Worm (Caenorhabditis elegans) whole organism, young adult: ENCODE measurements around the gene F42H10.2.

Experiments
- C06A6.2 ChIP-seq: fragments of 200-800 bp; sonication (Bioruptor generic); conservative IDR thresholded peaks from 2 replicates; pipeline ENCODE4 v1.3.6; 2022; ENCODE audit warnings: missing genetic modification characterization, missing compliant biosample characterization
- C17E4.6 ChIP-seq: fragments of 200-800 bp; sonication (Bioruptor generic); IDR thresholded peaks from 2 replicates; pipeline ENCODE4 v1.3.6; 2022; ENCODE audit warnings: missing genetic modification reagents, missing genetic modification characterization, missing compliant biosample characterization
- F33H1.4 ChIP-seq: fragments of 200-800 bp; sonication (Bioruptor generic); IDR thresholded peaks from 2 replicates; pipeline ENCODE4 v1.3.6; 2022; ENCODE audit warnings: missing genetic modification reagents, missing genetic modification characterization, missing compliant biosample characterization
- F39B2.1 ChIP-seq: fragments of 200-800 bp; sonication (Bioruptor generic); IDR thresholded peaks from 2 replicates; pipeline ENCODE4 v1.3.6; 2022; ENCODE audit warnings: missing genetic modification reagents, missing genetic modification characterization, missing compliant biosample characterization
- F52B5.7 ChIP-seq: sonication (generic microtip); optimal IDR thresholded peaks from 2 replicates; lab custom pipeline; 2016; ENCODE audit warnings: mild to moderate bottlenecking, missing genetic modification characterization, missing compliant biosample characterization
- F55B11.4 ChIP-seq: sonication (generic microtip); optimal IDR thresholded peaks from 2 replicates; lab custom pipeline; 2016; ENCODE audit warnings: missing compliant biosample characterization, missing genetic modification characterization, borderline replicate concordance; ENCODE audit not compliant: insufficient read depth
- K12H6.12 ChIP-seq: fragments of 200-800 bp; sonication (Bioruptor generic); optimal IDR thresholded peaks from 2 replicates; lab custom pipeline; 2018; ENCODE audit warnings: mild to moderate bottlenecking, missing genetic modification characterization, missing compliant biosample characterization
- T07F8.4 ChIP-seq: sonication (generic microtip); optimal IDR thresholded peaks from 2 replicates; lab custom pipeline; 2016; ENCODE audit warnings: mild to moderate bottlenecking, missing genetic modification characterization, moderate library complexity, missing compliant biosample characterization
- Y95B8A.8 ChIP-seq: fragments of 200-800 bp; sonication (Bioruptor generic); IDR thresholded peaks from 2 replicates; pipeline ENCODE4 v1.3.6; 2022; ENCODE audit warnings: missing genetic modification reagents, missing genetic modification characterization, missing compliant biosample characterization
- ama-1 ChIP-seq, 3 experiments: fragments of 150-350 bp in 1 of 3; sonication (generic microtip) in 2 of 3; optimal IDR thresholded peaks; 2 replicates each; lab custom pipeline; 2014 to 2018; ENCODE audit warnings: missing biosample characterization in 2 of 3, missing genetic modification characterization in 2 of 3, missing genetic modification reagents in 2 of 3
- atf-7 ChIP-seq: sonication (generic microtip); optimal IDR thresholded peaks from 2 replicates; lab custom pipeline; 2017; ENCODE audit warnings: mild to moderate bottlenecking, missing genetic modification characterization, missing compliant biosample characterization
- attf-5 ChIP-seq: fragments of 200-800 bp; sonication (Bioruptor generic); optimal IDR thresholded peaks from 2 replicates; lab custom pipeline; 2018; ENCODE audit warnings: mild to moderate bottlenecking, missing genetic modification characterization, missing compliant biosample characterization
- attf-6 ChIP-seq: fragments of 200-800 bp; sonication (Bioruptor generic); IDR thresholded peaks from 2 replicates; pipeline ENCODE4 v1.3.6; 2022; ENCODE audit warnings: missing genetic modification reagents, missing genetic modification characterization, missing compliant biosample characterization
- bed-1 ChIP-seq: fragments of 200-800 bp; sonication (Bioruptor generic); IDR thresholded peaks from 2 replicates; pipeline ENCODE4 v1.3.6; 2022; ENCODE audit warnings: missing genetic modification reagents, missing genetic modification characterization, missing compliant biosample characterization
- bed-2 ChIP-seq: fragments of 200-800 bp; sonication (Bioruptor generic); IDR thresholded peaks from 2 replicates; pipeline ENCODE4 v1.3.6; 2022; ENCODE audit warnings: missing genetic modification reagents, missing genetic modification characterization, missing compliant biosample characterization
- cebp-2 ChIP-seq: fragments of 200-800 bp; sonication (Bioruptor generic); IDR thresholded peaks from 2 replicates; pipeline ENCODE4 v1.3.6; 2022; ENCODE audit warnings: missing genetic modification characterization, missing compliant biosample characterization
- ceh-27 ChIP-seq: fragments of 200-800 bp; sonication (Bioruptor generic); optimal IDR thresholded peaks from 2 replicates; lab custom pipeline; 2018; ENCODE audit warnings: mild to moderate bottlenecking, missing genetic modification characterization, moderate library complexity, missing compliant biosample characterization
- ceh-40 ChIP-seq: fragments of 200-800 bp; sonication (Bioruptor generic); IDR thresholded peaks from 2 replicates; pipeline ENCODE4 v1.3.6; 2022; ENCODE audit warnings: missing genetic modification characterization, missing compliant biosample characterization
- ceh-58 ChIP-seq: fragments of 200-800 bp; sonication (Bioruptor generic); IDR thresholded peaks from 2 replicates; pipeline ENCODE4 v1.3.6; 2022; ENCODE audit warnings: missing genetic modification characterization, missing compliant biosample characterization
- chd-7 ChIP-seq: sonication (generic microtip); optimal IDR thresholded peaks from 2 replicates; lab custom pipeline; 2016; ENCODE audit warnings: mild to moderate bottlenecking, missing genetic modification characterization, moderate library complexity, missing compliant biosample characterization
- die-1 ChIP-seq: sonication (generic microtip); optimal IDR thresholded peaks from 2 replicates; lab custom pipeline; 2016; ENCODE audit warnings: missing genotype, mild to moderate bottlenecking, missing genetic modification characterization, missing compliant biosample characterization
- dox-1 ChIP-seq: fragments of 200-800 bp; sonication (Bioruptor generic); IDR thresholded peaks from 2 replicates; pipeline ENCODE4 v1.3.6; 2022; ENCODE audit warnings: missing genetic modification reagents, missing genetic modification characterization, missing compliant biosample characterization
- ekl-4 ChIP-seq: fragments of 200-800 bp; sonication (Bioruptor generic); IDR thresholded peaks from 2 replicates; pipeline ENCODE4 v1.3.6; 2022; ENCODE audit warnings: missing genetic modification reagents, missing genetic modification characterization, missing compliant biosample characterization
- fkh-3 ChIP-seq: sonication (generic microtip); optimal IDR thresholded peaks from 2 replicates; lab custom pipeline; 2016; ENCODE audit warnings: mild to moderate bottlenecking, missing genetic modification characterization, missing compliant biosample characterization
- him-1 ChIP-seq: sonication (generic microtip); optimal IDR thresholded peaks from 2 replicates; lab custom pipeline; 2016; ENCODE audit warnings: missing genotype, missing genetic modification reagents, missing genetic modification characterization, missing compliant biosample characterization
- hlh-12 ChIP-seq: sonication (generic microtip); optimal IDR thresholded peaks from 2 replicates; lab custom pipeline; 2016; ENCODE audit warnings: missing genetic modification characterization, missing compliant biosample characterization
- hlh-26 ChIP-seq: fragments of 200-800 bp; sonication (Bioruptor generic); conservative IDR thresholded peaks from 2 replicates; pipeline ENCODE4 v1.3.6; 2022; ENCODE audit warnings: missing genetic modification reagents, missing genetic modification characterization, missing compliant biosample characterization
- lag-1 ChIP-seq: fragments of 200-800 bp; sonication (Bioruptor generic); IDR thresholded peaks from 2 replicates; pipeline ENCODE4 v1.3.6; 2022; ENCODE audit warnings: missing genetic modification reagents, missing genetic modification characterization, missing compliant biosample characterization
- lin-35 ChIP-seq, 3 experiments: fragments of 150-350 bp in 2 of 3; sonication (generic microtip) in 1 of 3; optimal IDR thresholded peaks; 2 replicates each; lab custom pipeline; 2014 to 2018; ENCODE audit warnings: missing biosample characterization in 3 of 3, missing genetic modification characterization in 3 of 3, missing genetic modification reagents in 3 of 3
- lin-40 ChIP-seq: sonication (generic microtip); optimal IDR thresholded peaks from 2 replicates; lab custom pipeline; 2016; ENCODE audit warnings: missing genetic modification characterization, mild to moderate bottlenecking, missing compliant biosample characterization, missing genotype, missing genetic modification reagents
- lir-1 ChIP-seq: fragments of 200-800 bp; sonication (Bioruptor generic); conservative IDR thresholded peaks from 2 replicates; pipeline ENCODE4 v1.3.6; 2022; ENCODE audit warnings: missing genetic modification reagents, missing genetic modification characterization, missing compliant biosample characterization
- lsl-1 ChIP-seq: fragments of 200-800 bp; sonication (Bioruptor generic); optimal IDR thresholded peaks from 2 replicates; lab custom pipeline; 2018; ENCODE audit warnings: mild to moderate bottlenecking, missing genetic modification characterization, moderate library complexity, missing compliant biosample characterization
- madf-10 ChIP-seq: sonication (generic microtip); optimal IDR thresholded peaks from 2 replicates; lab custom pipeline; 2016; ENCODE audit warnings: mild to moderate bottlenecking, missing genetic modification characterization, missing compliant biosample characterization
- madf-6 ChIP-seq: fragments of 200-800 bp; sonication (Bioruptor generic); IDR thresholded peaks from 2 replicates; pipeline ENCODE4 v1.3.6; 2022; ENCODE audit warnings: missing genetic modification reagents, missing genetic modification characterization, missing compliant biosample characterization
- mes-4 ChIP-seq: sonication (generic microtip); optimal IDR thresholded peaks from 2 replicates; lab custom pipeline; 2016; ENCODE audit warnings: missing genotype, missing genetic modification characterization, missing compliant biosample characterization
- mxl-1 ChIP-seq: sonication (generic microtip); optimal IDR thresholded peaks from 2 replicates; lab custom pipeline; 2016; ENCODE audit warnings: missing genetic modification characterization, missing compliant biosample characterization
- nhr-27 ChIP-seq: fragments of 200-800 bp; sonication (Bioruptor generic); optimal IDR thresholded peaks from 2 replicates; lab custom pipeline; 2018; ENCODE audit warnings: mild to moderate bottlenecking, missing genetic modification characterization, moderate library complexity, missing compliant biosample characterization
- nhr-90 ChIP-seq: sonication (generic microtip); optimal IDR thresholded peaks from 2 replicates; lab custom pipeline; 2016; ENCODE audit warnings: missing genotype, mild to moderate bottlenecking, missing genetic modification characterization, missing compliant biosample characterization
- repo-1 ChIP-seq: sonication (generic microtip); optimal IDR thresholded peaks from 2 replicates; lab custom pipeline; 2017; ENCODE audit warnings: mild to moderate bottlenecking, missing genetic modification characterization, missing compliant biosample characterization
- sdz-38 ChIP-seq: sonication (generic microtip); optimal IDR thresholded peaks from 2 replicates; lab custom pipeline; 2016; ENCODE audit warnings: missing genotype, missing genetic modification characterization, missing compliant biosample characterization
- sea-2 ChIP-seq: fragments of 200-800 bp; sonication (Bioruptor generic); IDR thresholded peaks from 2 replicates; pipeline ENCODE4 v1.3.6; 2022; ENCODE audit warnings: missing genetic modification characterization, missing compliant biosample characterization
- snpc-1.1 ChIP-seq: sonication (generic microtip); optimal IDR thresholded peaks from 2 replicates; lab custom pipeline; 2017; ENCODE audit warnings: missing genetic modification characterization, mild to moderate bottlenecking, missing compliant biosample characterization, antibody characterized with exemption, moderate library complexity, missing genotype, missing genetic modification reagents; ENCODE audit not compliant: insufficient read depth
- tlf-1 ChIP-seq: fragments of 200-800 bp; sonication (Bioruptor generic); optimal IDR thresholded peaks from 2 replicates; lab custom pipeline; 2018; ENCODE audit warnings: mild to moderate bottlenecking, missing genetic modification characterization, missing compliant biosample characterization
- unc-130 ChIP-seq: sonication (generic microtip); optimal IDR thresholded peaks from 2 replicates; lab custom pipeline; 2016; ENCODE audit warnings: missing genetic modification reagents, missing genetic modification characterization, missing compliant biosample characterization
- unc-62 ChIP-seq: fragments of 150-350 bp; optimal IDR thresholded peaks from 2 replicates; lab custom pipeline; 2014; ENCODE audit warnings: missing biosample characterization, missing genetic modification reagents, missing genetic modification characterization
- zfh-2 ChIP-seq: fragments of 200-800 bp; sonication (Bioruptor generic); conservative IDR thresholded peaks from 2 replicates; pipeline ENCODE4 v1.3.6; 2022; ENCODE audit warnings: missing genetic modification reagents, missing genetic modification characterization, missing compliant biosample characterization
- ztf-18 ChIP-seq: sonication (generic microtip); optimal IDR thresholded peaks from 2 replicates; lab custom pipeline; 2016; ENCODE audit warnings: missing genotype, mild to moderate bottlenecking, missing genetic modification characterization, missing compliant biosample characterization
- ztf-26 ChIP-seq: sonication (generic microtip); optimal IDR thresholded peaks from 2 replicates; lab custom pipeline; 2017; ENCODE audit warnings: missing genetic modification characterization, missing compliant biosample characterization

The F42H10.2 gene

DNA sequence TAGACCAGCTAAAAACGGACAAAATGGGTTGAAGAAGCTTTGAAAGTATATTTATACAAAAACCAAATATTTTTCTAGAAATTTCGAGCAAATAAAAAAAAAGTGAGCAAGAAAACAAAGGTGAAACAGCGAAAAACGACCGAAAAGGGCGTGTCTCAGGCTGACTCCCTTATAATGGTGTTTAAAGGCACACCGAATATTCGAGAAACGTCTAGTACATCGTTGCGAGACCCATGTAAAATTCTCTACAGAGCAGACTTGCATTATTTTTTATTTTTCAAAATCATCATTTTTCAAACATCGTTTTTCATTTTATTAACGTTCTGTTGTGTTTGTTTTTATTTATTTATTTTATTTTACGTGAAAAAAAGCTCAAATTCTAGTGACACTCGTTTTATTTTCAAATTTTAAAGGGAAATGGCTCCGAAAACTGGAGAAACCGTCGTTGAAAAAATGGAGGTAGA lies 43.4 kb upstream of the F42H10.2 start, which contains the start of gene rpn-3 (continued):
- TF ChIP-seq lag-1 (GFP tag; lab: Robert Waterston, UW) (no peak), madf-10 (tag; lab: Kevin White, UChicago) (peak; percentile 86), attf-6 (peak; percentile 48; the same call in 1 of the 2 replicates), dox-1 (GFP tag; lab: Robert Waterston, UW) (peak; percentile 84), F33H1.4 (GFP tag; lab: Robert Waterston, UW) (peak; percentile 100), ztf-26 (peak; percentile 78), chd-7 (tag; lab: Kevin White, UChicago) (peak; percentile 49), C17E4.6 (peak; percentile 89; the same call in 1 of the 2 replicates), atf-7 (peak; percentile 89), him-1 (tag; lab: Kevin White, UChicago) (no peak), bed-1 (GFP tag; lab: Robert Waterston, UW) (no peak), F55B11.4 (tag; lab: Kevin White, UChicago) (no peak), Y95B8A.8 (GFP tag; lab: Robert Waterston, UW) (peak; percentile 75; the same call in 1 of the 2 replicates), fkh-3 (no peak), hlh-26 (GFP tag; lab: Robert Waterston, UW) (no peak), ekl-4 (GFP tag; lab: Robert Waterston, UW) (peak; percentile 98), nhr-27 (tag; lab: Kevin White, UChicago) (no peak), ztf-18 (no peak), ceh-40 (GFP tag; lab: Robert Waterston, UW) (no peak), sea-2 (GFP tag; lab: Robert Waterston, UW) (no peak), hlh-12 (tag; lab: Kevin White, UChicago) (no peak), unc-130 (peak; percentile 49), cebp-2 (GFP tag; lab: Robert Waterston, UW) (no peak), T07F8.4 (no peak), F52B5.7 (tag; lab: Kevin White, UChicago) (no peak), sdz-38 (tag; lab: Kevin White, UChicago) (no peak), zfh-2 (GFP tag; lab: Robert Waterston, UW) (no peak), ceh-58 (GFP tag; lab: Robert Waterston, UW) (no peak), C06A6.2 (GFP tag; lab: Robert Waterston, UW) (peak; percentile 84), lir-1 (GFP tag; lab: Robert Waterston, UW) (peak; percentile 83), snpc-1.1 (tag; lab: Kevin White, UChicago) (peak; percentile 60)

DNA sequence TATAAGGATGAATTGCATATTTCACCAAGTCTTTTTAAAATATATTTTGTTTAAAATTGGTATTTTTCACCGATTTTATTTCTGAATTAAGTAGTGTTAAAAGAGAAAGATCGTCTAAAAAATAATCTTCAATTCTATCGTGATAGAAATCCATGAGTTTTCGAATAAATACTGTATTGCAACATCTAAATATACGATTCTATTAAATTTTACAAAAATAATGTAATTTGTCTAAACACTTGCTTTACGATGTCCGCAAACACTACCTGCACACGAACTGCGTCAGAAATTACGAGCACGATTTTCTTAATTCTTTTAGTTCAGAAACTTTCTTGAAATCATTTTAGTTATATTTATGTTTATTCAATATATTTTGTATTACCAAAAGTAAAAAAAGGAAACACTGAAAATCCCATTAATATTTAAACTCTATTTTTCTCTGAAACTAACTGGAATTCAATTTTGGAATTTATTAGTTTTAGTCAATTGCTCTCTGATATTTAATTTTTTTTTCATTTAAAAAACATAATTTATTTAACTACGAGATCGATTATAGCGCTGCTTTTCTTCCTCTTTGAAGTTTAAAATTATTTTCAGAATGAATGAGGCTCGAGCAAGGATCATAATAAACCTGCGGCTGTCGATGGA lies 41.1 kb upstream of the F42H10.2 start, which contains the start of gene mrpl-32:
mrpl-32 (plus strand) TSS at position 598 of the 648 bp plus-strand sequence.
- TF ChIP-seq lin-35 (GFP tag; optimal IDR thresholded peaks at IDR 0.05; lab: Kevin White, UChicago), result peak in 1 of 3 experiments; percentile 13
- TF ChIP-seq lin-40 (tag; lab: Kevin White, UChicago), result no peak
- TF ChIP-seq fkh-3, result no peak
- no peak for TF ChIP-seq F39B2.1
- peak; percentile 34 for TF ChIP-seq lsl-1
- peak; percentile 35 for TF ChIP-seq tlf-1 (GFP tag; lab: Kevin White, UChicago)
- TF ChIP-seq ztf-18, result no peak
- TF ChIP-seq nhr-90 (tag; lab: Kevin White, UChicago), result no peak
- no peak for TF ChIP-seq attf-5 (GFP tag; lab: Kevin White, UChicago)
- TF ChIP-seq ceh-27 (GFP tag; lab: Kevin White, UChicago), result no peak
- no peak for TF ChIP-seq mes-4 (tag; lab: Kevin White, UChicago)
- TF ChIP-seq K12H6.12, result no peak
- TF ChIP-seq Y95B8A.8 (GFP tag; lab: Robert Waterston, UW), result no peak
- TF ChIP-seq ama-1 (optimal IDR thresholded peaks at IDR 0.05; lab: Kevin White, UChicago), result peak; percentile 30
- peak; percentile 2 to 54 for TF ChIP-seq ama-1 (GFP tag; optimal IDR thresholded peaks at IDR 0.05; lab: Kevin White, UChicago)
- TF ChIP-seq bed-2 (GFP tag; lab: Robert Waterston, UW), result no peak
- peak; percentile 68 for TF ChIP-seq madf-6 (GFP tag; lab: Robert Waterston, UW)
- TF ChIP-seq unc-62 (GFP tag; lab: Kevin White, UChicago), result no peak
- TF ChIP-seq die-1 (tag; lab: Kevin White, UChicago), result no peak
- peak; percentile 89 for TF ChIP-seq repo-1
- no peak for TF ChIP-seq mxl-1
